Fruit fly (Drosophila melanogaster) whole organism, prepupa: Measurements from ENCODE around the gene CG33645.

ENCODE experiments used
- CG31627 ChIP-seq: fragments of 200-800 bp; sonication (Bioruptor generic); optimal IDR thresholded peaks from 3 replicates; lab custom pipeline; 2016; ENCODE audit warnings: missing biosample characterization, missing genetic modification characterization
- Ets21C ChIP-seq: fragments of 200-800 bp; sonication (Bioruptor generic); optimal IDR thresholded peaks from 3 replicates; lab custom pipeline; 2016; ENCODE audit warnings: missing biosample characterization, missing genetic modification characterization
- Hr39 ChIP-seq: fragments of 200-800 bp; sonication (Bioruptor generic); optimal IDR thresholded peaks from 2 replicates; lab custom pipeline; 2016; ENCODE audit warnings: missing biosample characterization, missing genetic modification characterization
- OdsH ChIP-seq: fragments of 200-800 bp; sonication (Bioruptor generic); optimal IDR thresholded peaks from 3 replicates; lab custom pipeline; 2016; ENCODE audit warnings: missing biosample characterization, missing genetic modification characterization
- acj6 ChIP-seq: fragments of 200-800 bp; sonication (Bioruptor generic); optimal IDR thresholded peaks from 3 replicates; lab custom pipeline; 2016; ENCODE audit warnings: missing biosample characterization, missing genetic modification characterization
- esn ChIP-seq: fragments of 200-800 bp; sonication (Bioruptor generic); optimal IDR thresholded peaks from 2 replicates; lab custom pipeline; 2016; ENCODE audit warnings: missing biosample characterization, mild to moderate bottlenecking, missing genetic modification characterization, moderate library complexity

DNA sequence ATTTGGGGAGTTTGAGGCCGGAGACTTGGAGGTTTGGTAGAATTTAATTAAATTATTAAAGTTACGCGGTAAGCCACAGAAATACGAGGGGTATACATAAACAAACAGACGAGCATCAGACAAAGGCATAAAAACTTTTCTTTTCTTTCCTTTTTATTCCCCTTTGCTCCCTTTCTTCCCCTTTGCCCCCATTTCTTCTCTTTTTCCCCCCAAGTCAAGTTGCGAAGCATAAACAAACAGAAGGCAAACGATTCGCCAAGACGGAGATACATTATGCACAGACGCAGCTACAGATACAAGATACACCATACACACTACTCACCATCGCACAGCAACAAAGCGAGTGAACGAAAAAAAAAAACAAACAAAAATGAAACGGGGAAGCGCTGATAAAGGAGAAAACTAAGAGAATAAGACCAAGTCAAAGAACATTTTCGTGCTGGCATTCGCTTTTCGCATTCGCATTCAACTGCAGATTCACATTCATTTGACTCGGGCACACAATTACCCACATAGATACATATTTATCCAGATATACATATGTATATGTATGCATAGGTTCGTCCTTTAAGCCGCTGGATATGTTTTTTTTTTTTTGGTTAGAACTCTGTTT is 22.0 kb downstream of the CG33645 start:
- no peak for TF ChIP-seq esn (GFP tag; lab: Kevin White, UChicago)
- no peak for TF ChIP-seq CG31627 (GFP tag; lab: Kevin White, UChicago)
- no peak for TF ChIP-seq acj6 (GFP tag; lab: Kevin White, UChicago)
- no peak for TF ChIP-seq OdsH (GFP tag; lab: Kevin White, UChicago)
- TF ChIP-seq Ets21C (GFP tag; lab: Kevin White, UChicago): no peak
- TF ChIP-seq Hr39 (GFP tag; lab: Kevin White, UChicago): no peak
